Worm (Caenorhabditis elegans): Measurements from ENCODE around the gene B0304.4.

ce11 chrII:4523122-4523672 is at the start of gene B0304.4, which contains the start of gene B0304.2:
- no peak for TF ChIP-seq W03F9.2 (tag; optimal IDR thresholded peaks at IDR 0.05)
- TF ChIP-seq him-1 (tag; optimal IDR thresholded peaks at IDR 0.05), result no peak
- no peak for TF ChIP-seq dao-5 (tag; optimal IDR thresholded peaks at IDR 0.05)
